Fruit fly (Drosophila melanogaster) whole organism, embryonic: ENCODE data around the gene CAHbeta.

Experiments
- CG10462 ChIP-seq: fragments of 200-800 bp; sonication (Bioruptor generic); optimal IDR thresholded peaks from 2 replicates; lab custom pipeline; 2016; ENCODE audit warnings: missing biosample characterization, missing genetic modification characterization
- CG11093 ChIP-seq: fragments of 200-800 bp; sonication (Bioruptor generic); IDR thresholded peaks from 3 replicates; pipeline ENCODE4 v1.3.6; 2022; ENCODE audit warnings: missing biosample characterization, missing genetic modification characterization
- CG11247 ChIP-seq: fragments of 200-800 bp; sonication (Bioruptor generic); IDR thresholded peaks from 2 replicates; pipeline ENCODE4 v1.3.6; 2022; ENCODE audit warnings: missing biosample characterization, missing genetic modification characterization
- CG11696 ChIP-seq: fragments of 200-800 bp; sonication (Bioruptor generic); IDR thresholded peaks from 2 replicates; pipeline ENCODE4 v1.3.6; 2022; ENCODE audit warnings: missing biosample characterization, missing genetic modification characterization
- CG12236 ChIP-seq: fragments of 200-800 bp; sonication (Bioruptor generic); optimal IDR thresholded peaks from 2 replicates; lab custom pipeline; 2016; ENCODE audit warnings: missing biosample characterization, missing genetic modification characterization
- CG12391 ChIP-seq: fragments of 200-800 bp; sonication (Bioruptor generic); optimal IDR thresholded peaks from 3 replicates; lab custom pipeline; 2018; ENCODE audit warnings: missing biosample characterization, mild to moderate bottlenecking, missing genetic modification characterization, moderate library complexity
- CG12942 ChIP-seq: fragments of 200-800 bp; sonication (Bioruptor generic); optimal IDR thresholded peaks from 3 replicates; lab custom pipeline; 2016; ENCODE audit warnings: missing biosample characterization, missing genetic modification characterization
- CG13296 ChIP-seq: fragments of 200-800 bp; sonication (Bioruptor generic); optimal IDR thresholded peaks from 3 replicates; lab custom pipeline; 2018; ENCODE audit warnings: missing biosample characterization, mild to moderate bottlenecking, missing genetic modification characterization
- CG13424 ChIP-seq: fragments of 200-800 bp; sonication (Bioruptor generic); optimal IDR thresholded peaks from 2 replicates; lab custom pipeline; 2019; ENCODE audit warnings: missing biosample characterization, mild to moderate bottlenecking, missing genetic modification characterization, moderate library complexity
- CG13624 ChIP-seq: fragments of 200-800 bp; sonication (Bioruptor generic); optimal IDR thresholded peaks from 2 replicates; lab custom pipeline; 2016; ENCODE audit warnings: missing biosample characterization, missing genetic modification characterization
- CG1529 ChIP-seq: fragments of 200-800 bp; sonication (Bioruptor generic); optimal IDR thresholded peaks from 3 replicates; lab custom pipeline; 2018; ENCODE audit warnings: missing biosample characterization, missing genetic modification characterization
- CG15479 ChIP-seq: fragments of 200-800 bp; sonication (Bioruptor generic); optimal IDR thresholded peaks from 3 replicates; lab custom pipeline; 2019; ENCODE audit warnings: missing biosample characterization, mild to moderate bottlenecking, missing genetic modification characterization, moderate library complexity
- CG17612 ChIP-seq: fragments of 200-800 bp; sonication (Bioruptor generic); IDR thresholded peaks from 2 replicates; pipeline ENCODE4 v1.3.6; 2022; ENCODE audit warnings: missing biosample characterization, missing genetic modification characterization
- CG17912 ChIP-seq: fragments of 200-800 bp; sonication (Bioruptor generic); optimal IDR thresholded peaks from 2 replicates; lab custom pipeline; 2018; ENCODE audit warnings: missing biosample characterization, mild to moderate bottlenecking, missing genetic modification characterization
- CG18619 ChIP-seq: fragments of 200-800 bp; sonication (Bioruptor generic); optimal IDR thresholded peaks from 3 replicates; lab custom pipeline; 2017; ENCODE audit warnings: missing biosample characterization, mild to moderate bottlenecking, missing genetic modification characterization
- CG31441 ChIP-seq: fragments of 200-800 bp; sonication (Bioruptor generic); IDR thresholded peaks from 2 replicates; pipeline ENCODE4 v1.3.6; 2022; ENCODE audit warnings: missing biosample characterization, missing genetic modification characterization
- CG3281 ChIP-seq: fragments of 200-800 bp; sonication (Bioruptor generic); optimal IDR thresholded peaks from 3 replicates; lab custom pipeline; 2017; ENCODE audit warnings: missing biosample characterization, mild to moderate bottlenecking, missing genetic modification characterization
- CG4328 ChIP-seq: fragments of 200-800 bp; sonication (Bioruptor generic); optimal IDR thresholded peaks from 3 replicates; lab custom pipeline; 2017; ENCODE audit warnings: missing biosample characterization, missing genetic modification reagents, missing genetic modification characterization
- CG6654 ChIP-seq: fragments of 200-800 bp; sonication (Bioruptor generic); optimal IDR thresholded peaks from 2 replicates; lab custom pipeline; 2017; ENCODE audit warnings: missing biosample characterization, mild to moderate bottlenecking, missing genetic modification characterization
- CG7839 ChIP-seq: fragments of 200-800 bp; sonication (Bioruptor generic); optimal IDR thresholded peaks from 3 replicates; lab custom pipeline; 2018; ENCODE audit warnings: missing biosample characterization, mild to moderate bottlenecking, missing genetic modification characterization, moderate library complexity
- CG8281 ChIP-seq: fragments of 200-800 bp; sonication (Bioruptor generic); optimal IDR thresholded peaks from 2 replicates; lab custom pipeline; 2018; ENCODE audit warnings: missing biosample characterization, mild to moderate bottlenecking, missing genetic modification characterization, moderate library complexity
- CG9215 ChIP-seq: fragments of 200-800 bp; sonication (Bioruptor generic); IDR thresholded peaks from 2 replicates; pipeline ENCODE4 v1.3.6; 2022; ENCODE audit warnings: missing biosample characterization, missing genetic modification characterization
- CG9876 ChIP-seq: fragments of 200-800 bp; sonication (Bioruptor generic); optimal IDR thresholded peaks from 2 replicates; lab custom pipeline; 2016; ENCODE audit warnings: missing biosample characterization, missing genetic modification characterization
- CrebB ChIP-seq: fragments of 200-800 bp; sonication (Bioruptor generic); optimal IDR thresholded peaks from 3 replicates; lab custom pipeline; 2018; ENCODE audit warnings: missing biosample characterization, mild to moderate bottlenecking, missing genetic modification characterization
- Drgx ChIP-seq: fragments of 200-800 bp; sonication (Bioruptor generic); IDR thresholded peaks from 2 replicates; pipeline ENCODE4 v1.3.6; 2022; ENCODE audit warnings: missing biosample characterization, missing genetic modification characterization
- Ets65A ChIP-seq: fragments of 200-800 bp; sonication (Bioruptor generic); peaks from one replicate; lab custom pipeline; 2016; ENCODE audit warnings: missing biosample characterization, missing genetic modification characterization
- H15 ChIP-seq: fragments of 200-800 bp; sonication (Bioruptor generic); IDR thresholded peaks from 3 replicates; pipeline ENCODE4 v1.3.6; 2022; ENCODE audit warnings: missing biosample characterization, missing genetic modification characterization
- Hand ChIP-seq: fragments of 200-800 bp; sonication (Bioruptor generic); optimal IDR thresholded peaks from 2 replicates; lab custom pipeline; 2017; ENCODE audit warnings: mild to moderate bottlenecking, missing biosample characterization, missing genetic modification reagents, missing genetic modification characterization
- Ravus ChIP-seq: fragments of 200-800 bp; sonication (Bioruptor generic); IDR thresholded peaks from 2 replicates; pipeline ENCODE4 v1.3.6; 2022; ENCODE audit warnings: missing biosample characterization, missing genetic modification characterization
- Rfx ChIP-seq: fragments of 200-800 bp; sonication (Bioruptor generic); IDR thresholded peaks from 2 replicates; pipeline ENCODE4 v1.3.6; 2022; ENCODE audit warnings: missing biosample characterization, missing genetic modification characterization
- Sin3A ChIP-seq: fragments of >200 bp; optimal IDR thresholded peaks from 2 replicates; lab custom pipeline; 2018
- Usf ChIP-seq: fragments of 200-800 bp; sonication (Bioruptor generic); optimal IDR thresholded peaks from 2 replicates; lab custom pipeline; 2017; ENCODE audit warnings: missing genotype, missing biosample characterization, missing genetic modification characterization
- ase ChIP-seq: fragments of 200-800 bp; sonication (Bioruptor generic); IDR thresholded peaks from 3 replicates; pipeline ENCODE4 v1.3.6; 2022; ENCODE audit warnings: missing biosample characterization, missing genetic modification characterization
- br ChIP-seq: fragments of >200 bp; optimal IDR thresholded peaks from 2 replicates; lab custom pipeline; 2017
- chm ChIP-seq: fragments of 200-800 bp; sonication (Bioruptor generic); IDR thresholded peaks from 2 replicates; pipeline ENCODE4 v1.3.6; 2022; ENCODE audit warnings: missing biosample characterization, missing genetic modification characterization
- chn ChIP-seq: fragments of 200-800 bp; sonication (Bioruptor generic); optimal IDR thresholded peaks from 2 replicates; lab custom pipeline; 2016; ENCODE audit warnings: missing biosample characterization, missing genetic modification characterization
- crc ChIP-seq: fragments of 200-800 bp; sonication (Bioruptor generic); optimal IDR thresholded peaks from 2 replicates; lab custom pipeline; 2016; ENCODE audit warnings: missing biosample characterization, missing genetic modification characterization
- eyg ChIP-seq: fragments of 200-800 bp; sonication (Bioruptor generic); optimal IDR thresholded peaks from 3 replicates; lab custom pipeline; 2016; ENCODE audit warnings: missing biosample characterization, missing genetic modification characterization
- gsb ChIP-seq: fragments of 200-800 bp; sonication (Bioruptor generic); IDR thresholded peaks from 2 replicates; pipeline ENCODE4 v1.3.6; 2022; ENCODE audit warnings: missing biosample characterization, missing genetic modification characterization
- gsb-n ChIP-seq: fragments of 200-800 bp; sonication (Bioruptor generic); optimal IDR thresholded peaks from 3 replicates; lab custom pipeline; 2018; ENCODE audit warnings: missing biosample characterization, mild to moderate bottlenecking, missing genetic modification characterization
- h ChIP-seq: fragments of >200 bp; optimal IDR thresholded peaks from 2 replicates; lab custom pipeline; 2017
- nmo ChIP-seq: fragments of 200-800 bp; sonication (Bioruptor generic); optimal IDR thresholded peaks from 2 replicates; lab custom pipeline; 2018; ENCODE audit warnings: missing biosample characterization, mild to moderate bottlenecking, missing genetic modification characterization, moderate library complexity
- org-1 ChIP-seq: fragments of 200-800 bp; sonication (Bioruptor generic); optimal IDR thresholded peaks from 2 replicates; lab custom pipeline; 2017; ENCODE audit warnings: missing biosample characterization, missing genetic modification characterization
- row ChIP-seq: fragments of 200-800 bp; sonication (Bioruptor generic); IDR thresholded peaks from 3 replicates; pipeline ENCODE4 v1.3.6; 2022; ENCODE audit warnings: missing biosample characterization, missing genetic modification characterization
- sc ChIP-seq, 3 experiments: fragments of >200 bp in 2 of 3; fragments of 200-800 bp in 1 of 3; sonication (Bioruptor generic) in 1 of 3; optimal IDR thresholded peaks; 2 replicates in 2 of 3; 3 replicates in 1 of 3; lab custom pipeline; 2017; ENCODE audit warnings: mild to moderate bottlenecking in 1 of 3, missing biosample characterization in 1 of 3, missing genetic modification characterization in 1 of 3, missing genetic modification reagents in 1 of 3
- shn ChIP-seq: fragments of 200-800 bp; sonication (Bioruptor generic); optimal IDR thresholded peaks from 3 replicates; lab custom pipeline; 2016; ENCODE audit warnings: missing biosample characterization, missing genetic modification characterization
- sisA ChIP-seq: fragments of 200-800 bp; sonication (Bioruptor generic); IDR thresholded peaks from 2 replicates; pipeline ENCODE4 v1.3.6; 2022; ENCODE audit warnings: missing biosample characterization, missing genetic modification characterization
- slbo ChIP-seq: fragments of 200-800 bp; sonication (Bioruptor generic); IDR thresholded peaks from 2 replicates; pipeline ENCODE4 v1.3.6; 2022; ENCODE audit warnings: missing biosample characterization, missing genetic modification characterization
- slp2 ChIP-seq: fragments of 200-800 bp; sonication (Bioruptor generic); optimal IDR thresholded peaks from 2 replicates; lab custom pipeline; 2016; ENCODE audit warnings: missing biosample characterization, missing genetic modification characterization
- stc ChIP-seq: fragments of 200-800 bp; sonication (Bioruptor generic); IDR thresholded peaks from 2 replicates; pipeline ENCODE4 v1.3.6; 2022; ENCODE audit warnings: missing biosample characterization, missing genetic modification characterization
- tx ChIP-seq: fragments of 200-800 bp; sonication (Bioruptor generic); optimal IDR thresholded peaks from 2 replicates; lab custom pipeline; 2016; ENCODE audit warnings: missing biosample characterization, missing genetic modification characterization
- usp ChIP-seq: fragments of >200 bp; optimal IDR thresholded peaks from 2 replicates; lab custom pipeline; 2017; ENCODE audit warnings: missing biosample characterization, missing genetic modification characterization
- vvl ChIP-seq: fragments of 200-800 bp; sonication (Bioruptor generic); IDR thresholded peaks from 2 replicates; pipeline ENCODE4 v1.3.6; 2022; ENCODE audit warnings: missing biosample characterization, missing genetic modification characterization
- zen2 ChIP-seq: fragments of 200-800 bp; sonication (Bioruptor generic); IDR thresholded peaks from 3 replicates; pipeline ENCODE4 v1.3.6; 2022; ENCODE audit warnings: missing biosample characterization, missing genetic modification characterization; ENCODE audit not compliant: partially characterized antibody

Gene CAHbeta

DNA sequence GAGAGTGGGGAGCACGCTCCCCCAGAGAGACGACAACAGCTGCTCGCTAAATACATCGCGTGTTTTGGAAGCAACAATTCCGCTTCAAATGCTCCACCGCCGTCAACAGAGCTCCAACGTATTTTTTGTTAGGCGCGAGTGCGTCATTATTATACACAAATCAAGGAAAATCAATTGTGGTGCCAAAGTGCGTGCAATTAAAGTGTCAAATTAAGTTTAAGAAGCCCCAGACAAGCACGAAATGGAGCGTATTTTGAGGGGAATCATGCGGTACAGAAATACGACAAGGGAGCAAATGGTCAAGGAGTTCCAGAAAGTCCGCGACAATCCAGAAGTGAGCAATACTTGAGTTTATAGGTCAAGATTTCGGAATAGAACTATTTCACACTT lies at the start of gene CAHbeta (continued):
- no peak for TF ChIP-seq CG12942
- TF ChIP-seq stc (GFP tag; lab: Robert Waterston, UW) = peak; percentile 23; the same call in 1 of the 2 replicates
- TF ChIP-seq nmo = no peak
- TF ChIP-seq chn = no peak
- TF ChIP-seq CG11093 = no peak
- TF ChIP-seq Drgx = no peak
- TF ChIP-seq slbo (GFP tag; lab: Robert Waterston, UW) = no peak
- no peak for TF ChIP-seq CG12391 (tag; lab: Kevin White, UChicago)
- TF ChIP-seq CG18619 (GFP tag; lab: Kevin White, UChicago) = no peak
- no peak for TF ChIP-seq row (GFP tag; lab: Robert Waterston, UW)
- TF ChIP-seq CG11247 (GFP tag; lab: Robert Waterston, UW) = no peak
- peak; percentile 19; the same call in 1 of the 2 replicates for TF ChIP-seq Rfx (GFP tag; lab: Robert Waterston, UW)
- no peak for TF ChIP-seq CG12236 (GFP tag; lab: Kevin White, UChicago)
- no peak for TF ChIP-seq CG9876 (GFP tag; lab: Kevin White, UChicago)
- no peak for TF ChIP-seq CG7839 (tag; lab: Kevin White, UChicago)
- no peak for TF ChIP-seq ase
- no peak for TF ChIP-seq tx (GFP tag; lab: Kevin White, UChicago)
- TF ChIP-seq Hand = peak; percentile 65
- TF ChIP-seq Sin3A (lab: Kevin White, UChicago) = no peak
- TF ChIP-seq Ets65A (GFP tag; lab: Kevin White, UChicago) = no peak
- TF ChIP-seq CG8281 (tag; lab: Kevin White, UChicago) = no peak
- TF ChIP-seq Ravus (GFP tag; lab: Robert Waterston, UW) = no peak
- no peak; the same call in 1 of the 2 replicates for TF ChIP-seq CG11696 (GFP tag; lab: Robert Waterston, UW)
- TF ChIP-seq H15 = no peak
- no peak for TF ChIP-seq CG1529 (GFP tag; lab: Kevin White, UChicago)
- no peak for TF ChIP-seq slp2 (GFP tag; lab: Kevin White, UChicago)
- TF ChIP-seq vvl (GFP tag; lab: Robert Waterston, UW) = no peak; the same call in 1 of the 2 replicates
- TF ChIP-seq org-1 (GFP tag; lab: Kevin White, UChicago) = no peak
- no peak for TF ChIP-seq crc (GFP tag; lab: Kevin White, UChicago)
- TF ChIP-seq CG17612 (GFP tag; lab: Robert Waterston, UW) = no peak
- TF ChIP-seq CG9215 (GFP tag; lab: Robert Waterston, UW) = no peak
- TF ChIP-seq CG31441 = no peak
- TF ChIP-seq chm (GFP tag; lab: Robert Waterston, UW) = peak; percentile 41; the same call in 1 of the 2 replicates
- no peak for TF ChIP-seq h (lab: Kevin White, UChicago)
- TF ChIP-seq CG3281 (GFP tag; lab: Kevin White, UChicago) = peak; percentile 5
- no peak for TF ChIP-seq CG6654 (GFP tag; lab: Kevin White, UChicago)
- TF ChIP-seq Usf (GFP tag; lab: Kevin White, UChicago) = no peak
- TF ChIP-seq shn (GFP tag; lab: Kevin White, UChicago) = no peak
- TF ChIP-seq gsb (GFP tag; lab: Robert Waterston, UW) = no peak
- no peak for TF ChIP-seq usp (GFP tag; lab: Kevin White, UChicago)
- no peak for TF ChIP-seq sisA
- TF ChIP-seq CG13424 (tag; lab: Kevin White, UChicago) = no peak
- no peak for TF ChIP-seq sc (optimal IDR thresholded peaks at IDR 0.05; lab: Kevin White, UChicago)
- no peak for TF ChIP-seq sc (GFP tag; optimal IDR thresholded peaks at IDR 0.05; lab: Kevin White, UChicago)
- TF ChIP-seq CG17912 (GFP tag; lab: Kevin White, UChicago) = no peak
- no peak for TF ChIP-seq gsb-n (tag; lab: Kevin White, UChicago)
- TF ChIP-seq CG4328 (GFP tag; lab: Kevin White, UChicago) = no peak
- no peak for TF ChIP-seq CrebB
- no peak; the same call in 2 of the 3 replicates for TF ChIP-seq zen2 (GFP tag; lab: Robert Waterston, UW)
- TF ChIP-seq CG15479 (GFP tag; lab: Kevin White, UChicago) = no peak
- peak; percentile 33 for TF ChIP-seq CG13296 (GFP tag; lab: Kevin White, UChicago)
- TF ChIP-seq CG10462 (GFP tag; lab: Kevin White, UChicago) = no peak
- TF ChIP-seq CG13624 (GFP tag; lab: Kevin White, UChicago) = peak; percentile 31
- no peak for TF ChIP-seq eyg
- no peak for TF ChIP-seq br (lab: Kevin White, UChicago)
